Worm (Caenorhabditis elegans) whole organism, L4/young adult: ENCODE results near the gene pes-10.

Experiments used
- W03F9.2 ChIP-seq: fragments of 150-350 bp; optimal IDR thresholded peaks from 2 replicates; lab custom pipeline; 2014; ENCODE audit warnings: missing biosample characterization, missing genetic modification characterization
- dao-5 ChIP-seq: sonication (generic microtip); optimal IDR thresholded peaks from 2 replicates; lab custom pipeline; 2016; ENCODE audit warnings: missing genotype, missing genetic modification characterization, moderate library complexity, missing compliant biosample characterization

ce11 chrII:12878697-12879096, 31.1 kb upstream of the pes-10 start:
- TF ChIP-seq dao-5 (no peak), W03F9.2 (no peak)
